Worm (Caenorhabditis elegans) whole organism, midembryonic: ENCODE results near the gene acl-2.

Experiments used
- T22C8.4 ChIP-seq: fragments of 200-800 bp; sonication (Bioruptor generic); IDR thresholded peaks from 2 replicates; pipeline ENCODE4 v1.3.6; 2022; ENCODE audit warnings: missing genetic modification characterization, missing compliant biosample characterization
- flt-1 ChIP-seq: fragments of 200-800 bp; sonication (Bioruptor generic); IDR thresholded peaks from 2 replicates; pipeline ENCODE4 v1.3.6; 2022; ENCODE audit warnings: missing genetic modification characterization, missing compliant biosample characterization
- tab-1 ChIP-seq: fragments of 200-800 bp; sonication (Bioruptor generic); IDR thresholded peaks from 2 replicates; pipeline ENCODE4 v1.3.6; 2022; ENCODE audit warnings: missing genetic modification characterization, missing compliant biosample characterization

- no peak for TF ChIP-seq T22C8.4 (GFP tag; lab: Robert Waterston, UW)
- no peak for TF ChIP-seq tab-1 (GFP tag; lab: Robert Waterston, UW)
- TF ChIP-seq flt-1 (GFP tag; lab: Robert Waterston, UW), result no peak
These were observed 18.3 kb downstream of the acl-2 start for ce11 chrV:10012639-10013038.
